Worm (Caenorhabditis elegans): ENCODE measurements around the gene ZC395.5.

- TF ChIP-seq hmg-4 (GFP tag; optimal IDR thresholded peaks at IDR 0.05) (no peak), sea-1 (GFP tag; conservative IDR thresholded peaks at IDR 0.05) (no peak), ama-1 (optimal IDR thresholded peaks at IDR 0.05) (no peak), tbx-37 (GFP tag; conservative IDR thresholded peaks at IDR 0.05) (no peak), hmbx-1 (tag; optimal IDR thresholded peaks at IDR 0.05) (no peak), flt-1 (GFP tag; IDR thresholded peaks at IDR 0.05) (no peak), scrt-1 (GFP tag; IDR thresholded peaks at IDR 0.05) (no peak), B0310.2 (tag; optimal IDR thresholded peaks at IDR 0.05) (no peak), tbx-11 (GFP tag; IDR thresholded peaks at IDR 0.05) (no peak), ceh-36 (tag; optimal IDR thresholded peaks at IDR 0.05) (no peak), tra-4 (tag; optimal IDR thresholded peaks at IDR 0.05) (no peak), ceh-13 (GFP tag; optimal IDR thresholded peaks at IDR 0.05) (no peak), F13C5.2 (tag; optimal IDR thresholded peaks at IDR 0.05) (no peak), aly-1 (tag; optimal IDR thresholded peaks at IDR 0.05) (no peak)
These were observed 10.1 kb downstream of the ZC395.5 start, which contains the start of gene clk-1 for ce11 chrIII:5277740-5278139.

Measured in whole organism, early embryonic.